Worm (Caenorhabditis elegans) whole organism, L4 larva: ENCODE measurements around the gene try-3.
A peak's percentile ranks its signal among the peaks of the same experiment; 100 is the strongest.

Experiments
- F10B5.3 ChIP-seq: sonication (generic microtip); optimal IDR thresholded peaks from 2 replicates; lab custom pipeline; 2016; ENCODE audit warnings: mild to moderate bottlenecking, missing genetic modification characterization, missing compliant biosample characterization
- F49E8.2 ChIP-seq: sonication (generic microtip); optimal IDR thresholded peaks from 2 replicates; lab custom pipeline; 2016; ENCODE audit warnings: missing compliant biosample characterization, mild to moderate bottlenecking, missing genetic modification characterization, borderline replicate concordance
- R02D3.7 ChIP-seq: fragments of 150-350 bp; sonication (generic microtip); optimal IDR thresholded peaks from 3 replicates; lab custom pipeline; 2014; ENCODE audit warnings: missing biosample characterization, missing genetic modification characterization
- T26A8.4 ChIP-seq: fragments of 200-800 bp; sonication (Bioruptor generic); IDR thresholded peaks from 2 replicates; pipeline ENCODE4 v1.3.6; 2022; ENCODE audit warnings: missing genetic modification characterization, missing compliant biosample characterization
- Y48G9A.11 ChIP-seq: fragments of 200-800 bp; sonication (Bioruptor generic); IDR thresholded peaks from 2 replicates; pipeline ENCODE4 v1.3.6; 2022; ENCODE audit warnings: missing genetic modification reagents, missing genetic modification characterization, missing compliant biosample characterization
- aha-1 ChIP-seq: fragments of 150-350 bp; peaks from one replicate; lab custom pipeline; 2014; ENCODE audit warnings: missing biosample characterization, missing genetic modification characterization
- aly-2 ChIP-seq: sonication (generic microtip); optimal IDR thresholded peaks from 2 replicates; lab custom pipeline; 2018; ENCODE audit warnings: missing biosample characterization, missing genetic modification characterization
- attf-4 ChIP-seq: sonication (generic microtip); optimal IDR thresholded peaks from 3 replicates; lab custom pipeline; 2017; ENCODE audit warnings: missing biosample characterization, missing genetic modification characterization
- ceh-20 ChIP-seq: fragments of 200-800 bp; sonication (Bioruptor generic); IDR thresholded peaks from 2 replicates; pipeline ENCODE4 v1.3.6; 2022; ENCODE audit warnings: missing genetic modification reagents, missing genetic modification characterization, missing compliant biosample characterization
- ceh-28 ChIP-seq: fragments of 150-350 bp; optimal IDR thresholded peaks from 2 replicates; lab custom pipeline; 2014; ENCODE audit warnings: missing biosample characterization, missing genetic modification reagents, missing genetic modification characterization
- ceh-82 ChIP-seq: sonication (generic microtip); optimal IDR thresholded peaks from 2 replicates; lab custom pipeline; 2017; ENCODE audit warnings: missing biosample characterization, missing genetic modification characterization
- ces-1 ChIP-seq: fragments of 150-350 bp; sonication (generic microtip); optimal IDR thresholded peaks from 4 replicates; lab custom pipeline; 2014; ENCODE audit warnings: missing biosample characterization, missing genetic modification reagents, missing genetic modification characterization
- daf-16 ChIP-seq, 3 experiments: sonication (generic microtip); optimal IDR thresholded peaks; 2 replicates each; lab custom pipeline; 2016 to 2017; ENCODE audit warnings: missing genetic modification characterization in 3 of 3, missing genetic modification reagents in 3 of 3, mild to moderate bottlenecking in 2 of 3, missing compliant biosample characterization in 2 of 3, missing biosample characterization in 1 of 3, moderate library complexity in 1 of 3
- daf-8 ChIP-seq: fragments of 200-800 bp; sonication (Bioruptor generic); IDR thresholded peaks from 2 replicates; pipeline ENCODE4 v1.3.6; 2022; ENCODE audit warnings: missing genetic modification characterization, missing compliant biosample characterization
- dmd-6 ChIP-seq: fragments of 200-800 bp; sonication (Bioruptor generic); IDR thresholded peaks from 2 replicates; pipeline ENCODE4 v1.3.6; 2022; ENCODE audit warnings: missing genetic modification reagents, missing genetic modification characterization, missing compliant biosample characterization
- dmd-8 ChIP-seq: fragments of 200-800 bp; sonication (Bioruptor generic); IDR thresholded peaks from 2 replicates; pipeline ENCODE4 v1.3.6; 2022; ENCODE audit warnings: missing genetic modification characterization, missing compliant biosample characterization
- dmd-9 ChIP-seq: fragments of 200-800 bp; sonication (Bioruptor generic); IDR thresholded peaks from 2 replicates; pipeline ENCODE4 v1.3.6; 2022; ENCODE audit warnings: missing genetic modification reagents, missing genetic modification characterization, missing compliant biosample characterization
- dpl-1 ChIP-seq: fragments of 150-350 bp; optimal IDR thresholded peaks from 2 replicates; lab custom pipeline; 2014; ENCODE audit warnings: missing biosample characterization, missing genetic modification reagents, missing genetic modification characterization
- dve-1 ChIP-seq: sonication (generic microtip); optimal IDR thresholded peaks from 2 replicates; lab custom pipeline; 2017; ENCODE audit warnings: antibody characterized with exemption, mild to moderate bottlenecking, missing genetic modification characterization, missing compliant biosample characterization; ENCODE audit not compliant: insufficient read depth
- egl-43 ChIP-seq: fragments of 200-800 bp; sonication (Bioruptor generic); IDR thresholded peaks from 2 replicates; pipeline ENCODE4 v1.3.6; 2022; ENCODE audit warnings: missing genetic modification reagents, missing genetic modification characterization, missing compliant biosample characterization
- fkh-10 ChIP-seq: fragments of 150-350 bp; optimal IDR thresholded peaks from 2 replicates; lab custom pipeline; 2014; ENCODE audit warnings: missing biosample characterization, missing genetic modification reagents, missing genetic modification characterization
- hif-1 ChIP-seq, 2 experiments: sonication (generic microtip); optimal IDR thresholded peaks; 2 replicates each; lab custom pipeline; 2016 to 2017; ENCODE audit warnings: missing compliant biosample characterization in 2 of 2, missing genetic modification characterization in 2 of 2, missing genetic modification reagents in 2 of 2, missing genotype in 2 of 2, mild to moderate bottlenecking in 1 of 2
- lim-7 ChIP-seq: fragments of 200-800 bp; sonication (Bioruptor generic); IDR thresholded peaks from 2 replicates; pipeline ENCODE4 v1.3.6; 2022; ENCODE audit warnings: missing genetic modification characterization, missing compliant biosample characterization
- lin-15B ChIP-seq: fragments of 150-350 bp; sonication (generic microtip); optimal IDR thresholded peaks from 3 replicates; lab custom pipeline; 2014; ENCODE audit warnings: missing biosample characterization, missing genetic modification characterization
- lin-29 ChIP-seq: fragments of 200-800 bp; sonication (Bioruptor generic); IDR thresholded peaks from 2 replicates; pipeline ENCODE4 v1.3.6; 2022; ENCODE audit warnings: missing genetic modification reagents, missing genetic modification characterization, missing compliant biosample characterization
- lin-39 ChIP-seq: fragments of 150-350 bp; optimal IDR thresholded peaks from 2 replicates; lab custom pipeline; 2014; ENCODE audit warnings: missing biosample characterization, missing genetic modification reagents, missing genetic modification characterization
- lir-3 ChIP-seq: sonication (generic microtip); optimal IDR thresholded peaks from 2 replicates; lab custom pipeline; 2016; ENCODE audit warnings: mild to moderate bottlenecking, missing genetic modification characterization, missing compliant biosample characterization
- madf-9 ChIP-seq: fragments of 200-800 bp; sonication (Bioruptor generic); conservative IDR thresholded peaks from 2 replicates; pipeline ENCODE4 v1.3.6; 2022; ENCODE audit warnings: missing genetic modification reagents, missing genetic modification characterization, missing compliant biosample characterization
- mdt-29 ChIP-seq: fragments of 200-800 bp; sonication (Bioruptor generic); IDR thresholded peaks from 2 replicates; pipeline ENCODE4 v1.3.6; 2022; ENCODE audit warnings: missing genetic modification reagents, missing genetic modification characterization, missing compliant biosample characterization
- mep-1 ChIP-seq: fragments of 150-350 bp; sonication (generic microtip); optimal IDR thresholded peaks from 3 replicates; lab custom pipeline; 2014; ENCODE audit warnings: missing biosample characterization, missing genetic modification characterization
- mes-2 ChIP-seq: sonication (generic microtip); optimal IDR thresholded peaks from 2 replicates; lab custom pipeline; 2016; ENCODE audit warnings: missing genotype, mild to moderate bottlenecking, missing genetic modification characterization, missing compliant biosample characterization; ENCODE audit not compliant: poor library complexity, severe bottlenecking
- nhr-10 ChIP-seq: fragments of 150-350 bp; optimal IDR thresholded peaks from 2 replicates; lab custom pipeline; 2014; ENCODE audit warnings: missing biosample characterization, missing genetic modification characterization
- nhr-102 ChIP-seq: sonication (generic microtip); optimal IDR thresholded peaks from 2 replicates; lab custom pipeline; 2016; ENCODE audit warnings: mild to moderate bottlenecking, missing genetic modification characterization, moderate library complexity, missing compliant biosample characterization
- nhr-111 ChIP-seq: fragments of 200-800 bp; sonication (Bioruptor generic); optimal IDR thresholded peaks from 2 replicates; lab custom pipeline; 2018; ENCODE audit warnings: mild to moderate bottlenecking, missing genetic modification characterization, missing compliant biosample characterization
- nhr-237 ChIP-seq: sonication (generic microtip); optimal IDR thresholded peaks from 2 replicates; lab custom pipeline; 2017; ENCODE audit warnings: missing biosample characterization, missing genetic modification characterization
- nhr-25 ChIP-seq: sonication (generic microtip); optimal IDR thresholded peaks from 2 replicates; lab custom pipeline; 2017; ENCODE audit warnings: missing genetic modification characterization, mild to moderate bottlenecking, missing compliant biosample characterization, antibody characterized with exemption, moderate library complexity, borderline replicate concordance; ENCODE audit not compliant: insufficient read depth
- nhr-6 ChIP-seq: fragments of 150-350 bp; optimal IDR thresholded peaks from 2 replicates; lab custom pipeline; 2014; ENCODE audit warnings: missing biosample characterization, missing genetic modification characterization
- pqm-1 ChIP-seq: sonication (generic microtip); optimal IDR thresholded peaks from 2 replicates; lab custom pipeline; 2017; ENCODE audit warnings: missing biosample characterization, missing genetic modification characterization
- skn-1 ChIP-seq: fragments of 150-350 bp; optimal IDR thresholded peaks from 2 replicates; lab custom pipeline; 2014; ENCODE audit warnings: missing biosample characterization, missing genetic modification characterization
- snpc-1.2 ChIP-seq: fragments of 200-800 bp; sonication (Bioruptor generic); IDR thresholded peaks from 2 replicates; pipeline ENCODE4 v1.3.6; 2022; ENCODE audit warnings: missing genetic modification reagents, missing genetic modification characterization, missing compliant biosample characterization
- snpc-4 ChIP-seq: fragments of 150-350 bp; optimal IDR thresholded peaks from 2 replicates; lab custom pipeline; 2014; ENCODE audit warnings: missing biosample characterization, missing genetic modification characterization
- spr-3 ChIP-seq: fragments of 200-800 bp; sonication (Bioruptor generic); optimal IDR thresholded peaks from 2 replicates; lab custom pipeline; 2018; ENCODE audit warnings: mild to moderate bottlenecking, missing genetic modification characterization, missing compliant biosample characterization
- tra-1 ChIP-seq: fragments of 200-800 bp; sonication (Bioruptor generic); IDR thresholded peaks from 2 replicates; pipeline ENCODE4 v1.3.6; 2022; ENCODE audit warnings: missing genetic modification reagents, missing genetic modification characterization, missing compliant biosample characterization
- unc-130 ChIP-seq: sonication (generic microtip); optimal IDR thresholded peaks from 2 replicates; lab custom pipeline; 2016; ENCODE audit warnings: missing genetic modification reagents, missing genetic modification characterization, missing compliant biosample characterization
- vab-7 ChIP-seq: fragments of 200-800 bp; sonication (Bioruptor generic); IDR thresholded peaks from 2 replicates; pipeline ENCODE4 v1.3.6; 2022; ENCODE audit warnings: missing genetic modification reagents, missing genetic modification characterization, missing compliant biosample characterization
- zag-1 ChIP-seq: fragments of 150-350 bp; optimal IDR thresholded peaks from 2 replicates; lab custom pipeline; 2014; ENCODE audit warnings: missing biosample characterization, missing genetic modification characterization
- zip-11 ChIP-seq: fragments of 200-800 bp; sonication (Bioruptor generic); IDR thresholded peaks from 2 replicates; pipeline ENCODE4 v1.3.6; 2022; ENCODE audit warnings: missing genetic modification characterization, missing compliant biosample characterization
- zip-2 ChIP-seq: fragments of 150-350 bp; optimal IDR thresholded peaks from 2 replicates; lab custom pipeline; 2014; ENCODE audit warnings: missing biosample characterization, missing genetic modification characterization
- ztf-11 ChIP-seq: fragments of 150-350 bp; optimal IDR thresholded peaks from 2 replicates; lab custom pipeline; 2014; ENCODE audit warnings: missing biosample characterization, missing genetic modification characterization
- ztf-7 ChIP-seq: fragments of 150-350 bp; optimal IDR thresholded peaks from 2 replicates; lab custom pipeline; 2014; ENCODE audit warnings: missing biosample characterization, missing genetic modification characterization

try-3 gene

DNA sequence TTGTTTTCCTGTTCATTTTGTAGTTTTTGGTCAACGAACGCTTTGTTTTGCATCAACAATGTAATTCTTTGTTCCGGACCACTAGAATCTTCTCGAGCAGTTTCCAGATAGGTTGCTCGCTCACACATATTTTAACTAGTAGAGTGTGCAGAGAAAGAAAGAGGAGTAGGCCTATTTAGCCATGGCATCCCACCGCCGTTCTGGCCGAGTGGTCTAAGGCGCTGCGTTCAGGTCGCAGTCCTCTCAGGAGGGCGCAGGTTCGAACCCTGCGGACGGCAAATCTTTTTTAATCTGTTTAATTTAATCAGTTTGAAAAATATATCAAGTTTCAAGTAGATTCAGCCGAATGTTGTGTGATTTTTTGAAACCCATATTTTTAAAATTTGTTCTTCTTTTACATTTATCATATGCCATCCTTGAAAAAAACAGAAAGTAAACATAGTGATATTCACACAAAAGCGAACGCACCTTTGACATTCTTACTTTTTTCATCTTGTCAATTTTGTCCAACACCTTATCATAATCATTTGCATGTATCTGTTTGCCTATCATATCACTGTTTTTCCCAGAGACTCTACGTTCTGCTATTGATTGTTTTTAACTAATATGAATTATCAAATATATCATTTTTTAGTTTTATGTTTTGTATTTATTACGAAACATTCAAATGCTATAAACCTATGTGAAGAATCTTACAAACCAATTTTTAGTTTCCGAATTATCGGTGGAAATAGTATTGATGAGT lies at the start of gene try-3 (continued):
- TF ChIP-seq lin-29 (no peak), mep-1 (tag; lab: Kevin White, UChicago) (peak; percentile 82), zip-11 (GFP tag; lab: Robert Waterston, UW) (no peak), nhr-237 (no peak), zip-2 (tag; lab: Kevin White, UChicago) (peak; percentile 40), daf-16 (GFP tag; optimal IDR thresholded peaks at IDR 0.05; lab: Kevin White, UChicago) (peak; percentile 0 to 45), daf-16 (tag; optimal IDR thresholded peaks at IDR 0.05; lab: Kevin White, UChicago) (peak; percentile 79), mdt-29 (GFP tag; lab: Robert Waterston, UW) (peak; percentile 78), F49E8.2 (peak; percentile 57), madf-9 (GFP tag; lab: Robert Waterston, UW) (peak; percentile 80), lin-39 (tag; lab: Kevin White, UChicago) (no peak), vab-7 (GFP tag; lab: Robert Waterston, UW) (peak; percentile 84), zag-1 (tag; lab: Kevin White, UChicago) (no peak), snpc-1.2 (GFP tag; lab: Robert Waterston, UW) (peak; percentile 98), lim-7 (peak; percentile 97), ceh-20 (peak; percentile 60; the same call in 1 of the 2 replicates), F10B5.3 (tag; lab: Kevin White, UChicago) (peak; percentile 17), nhr-102 (peak; percentile 46), dmd-8 (peak; percentile 73; the same call in 1 of the 2 replicates), ceh-28 (tag; lab: Kevin White, UChicago) (no peak), T26A8.4 (GFP tag; lab: Robert Waterston, UW) (peak; percentile 66), lir-3 (tag; lab: Kevin White, UChicago) (no peak), dpl-1 (peak; percentile 49), tra-1 (peak; percentile 82), dve-1 (tag; lab: Kevin White, UChicago) (peak; percentile 27), aha-1 (tag; lab: Kevin White, UChicago) (peak; percentile 58), nhr-10 (peak; percentile 27), ztf-7 (tag; lab: Kevin White, UChicago) (no peak), attf-4 (no peak), snpc-4 (tag; lab: Kevin White, UChicago) (no peak), mes-2 (tag; lab: Kevin White, UChicago) (peak; percentile 85), ces-1 (GFP tag; lab: Kevin White, UChicago) (no peak), nhr-6 (tag; lab: Kevin White, UChicago) (no peak), R02D3.7 (tag; lab: Kevin White, UChicago) (no peak), nhr-111 (GFP tag; lab: Kevin White, UChicago) (no peak), fkh-10 (GFP tag; lab: Kevin White, UChicago) (peak; percentile 68), spr-3 (GFP tag; lab: Kevin White, UChicago) (peak; percentile 0), lin-15B (tag; lab: Kevin White, UChicago) (no peak), daf-8 (0 out of 2 replicates have a peak, but pooled peaks have one; percentile 15), Y48G9A.11 (peak; percentile 76), ztf-11 (tag; lab: Kevin White, UChicago) (no peak), hif-1 (tag; optimal IDR thresholded peaks at IDR 0.05; lab: Kevin White, UChicago) (peak in 1 of 2 experiments; percentile 57), dmd-9 (GFP tag; lab: Robert Waterston, UW) (peak; percentile 64; the same call in 1 of the 2 replicates), aly-2 (tag; lab: Kevin White, UChicago) (no peak), ceh-82 (tag; lab: Kevin White, UChicago) (no peak), dmd-6 (peak; percentile 66), egl-43 (GFP tag; lab: Robert Waterston, UW) (no peak), pqm-1 (tag; lab: Kevin White, UChicago) (no peak), skn-1 (tag; lab: Kevin White, UChicago) (no peak), nhr-25 (tag; lab: Kevin White, UChicago) (no peak), unc-130 (GFP tag; lab: Kevin White, UChicago) (peak; percentile 54)
